Worm (Caenorhabditis elegans): ENCODE results near the gene igdb-3.

DNA sequence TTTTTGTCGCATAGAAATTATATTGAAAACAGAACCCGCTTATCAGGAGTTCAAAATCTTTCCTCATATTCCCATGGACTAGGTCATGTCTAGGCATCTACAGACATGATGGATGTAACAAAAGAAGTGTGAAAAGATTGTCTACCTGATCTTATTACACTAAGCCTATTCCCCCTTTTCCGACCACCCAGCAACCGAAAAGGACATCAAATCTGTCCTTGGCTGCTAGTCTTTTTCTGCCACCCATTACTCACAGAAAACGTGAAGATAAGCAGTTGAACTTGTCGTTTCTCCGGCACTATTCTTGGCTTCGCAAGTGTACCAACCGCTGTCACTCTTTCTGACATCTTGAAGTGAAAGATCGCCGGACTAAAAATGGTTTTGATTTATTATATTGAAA lies 2.4 kb upstream of the igdb-3 start:
- TF ChIP-seq ama-1 (optimal IDR thresholded peaks at IDR 0.05), result no peak
- no peak for TF ChIP-seq nhr-12 (tag; optimal IDR thresholded peaks at IDR 0.05)
- TF ChIP-seq egl-27 (tag; optimal IDR thresholded peaks at IDR 0.05), result no peak
- no peak for TF ChIP-seq mdl-1 (tag; optimal IDR thresholded peaks at IDR 0.05)

Data from whole organism, L2 larva.